Worm (Caenorhabditis elegans): Measurements from ENCODE around the gene clec-169.

DNA sequence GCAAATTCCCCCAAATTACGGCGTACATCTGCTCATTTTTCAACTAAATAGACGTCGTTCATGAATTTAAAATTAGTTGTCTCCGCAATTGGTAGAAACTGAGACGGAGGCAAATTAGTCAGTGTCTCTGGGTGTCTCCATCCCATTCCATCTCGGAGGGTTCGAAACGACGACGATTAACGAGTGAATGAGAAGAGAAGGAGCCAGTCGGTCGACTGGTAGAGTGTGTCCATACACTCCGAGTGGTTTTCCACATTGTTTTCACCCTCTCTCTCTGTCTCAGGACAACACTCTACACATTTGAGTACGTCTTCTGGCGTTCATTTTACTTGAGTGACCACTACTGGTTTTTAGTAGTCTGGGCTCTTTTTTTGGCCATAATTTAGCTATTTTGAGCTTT lies 17.8 kb downstream of the clec-169 start:
- no peak for TF ChIP-seq ZK546.5 (tag; optimal IDR thresholded peaks at IDR 0.05)
- no peak for TF ChIP-seq ceh-82 (tag; optimal IDR thresholded peaks at IDR 0.05)
- no peak for TF ChIP-seq nhr-25 (tag; optimal IDR thresholded peaks at IDR 0.05)
